Worm (Caenorhabditis elegans) whole organism, early embryonic: ENCODE data around the gene Y7A5A.10.

Source experiments
- B0310.2 ChIP-seq: sonication (generic microtip); optimal IDR thresholded peaks from 2 replicates; lab custom pipeline; 2016; ENCODE audit warnings: mild to moderate bottlenecking, missing genetic modification characterization, missing compliant biosample characterization
- F13C5.2 ChIP-seq: sonication (generic microtip); optimal IDR thresholded peaks from 2 replicates; lab custom pipeline; 2017; ENCODE audit warnings: mild to moderate bottlenecking, missing genetic modification characterization, inconsistent platforms, missing compliant biosample characterization
- aly-1 ChIP-seq: sonication (generic microtip); optimal IDR thresholded peaks from 2 replicates; lab custom pipeline; 2016; ENCODE audit warnings: missing genetic modification characterization, missing compliant biosample characterization
- ama-1 ChIP-seq: fragments of 150-350 bp; optimal IDR thresholded peaks from 2 replicates; lab custom pipeline; 2014
- ceh-13 ChIP-seq: fragments of 200-800 bp; sonication (Bioruptor generic); optimal IDR thresholded peaks from 2 replicates; lab custom pipeline; 2018; ENCODE audit warnings: mild to moderate bottlenecking, missing genetic modification characterization, missing compliant biosample characterization
- ceh-36 ChIP-seq: sonication (generic microtip); optimal IDR thresholded peaks from 2 replicates; lab custom pipeline; 2016; ENCODE audit warnings: missing genetic modification characterization, inconsistent platforms, missing compliant biosample characterization
- ets-7 ChIP-seq: sonication (generic microtip); optimal IDR thresholded peaks from 2 replicates; lab custom pipeline; 2016; ENCODE audit warnings: missing genotype, missing genetic modification characterization, missing compliant biosample characterization
- flt-1 ChIP-seq: fragments of 200-800 bp; sonication (Bioruptor generic); IDR thresholded peaks from 2 replicates; pipeline ENCODE4 v1.3.6; 2022; ENCODE audit warnings: missing genetic modification characterization, missing compliant biosample characterization
- hmbx-1 ChIP-seq: sonication (generic microtip); optimal IDR thresholded peaks from 2 replicates; lab custom pipeline; 2016; ENCODE audit warnings: mild to moderate bottlenecking, missing genetic modification characterization, missing compliant biosample characterization
- hmg-4 ChIP-seq: fragments of 200-800 bp; sonication (Bioruptor generic); optimal IDR thresholded peaks from 2 replicates; lab custom pipeline; 2018; ENCODE audit warnings: mild to moderate bottlenecking, missing genetic modification characterization, missing compliant biosample characterization
- hnd-1 ChIP-seq: sonication (generic microtip); optimal IDR thresholded peaks from 2 replicates; lab custom pipeline; 2016; ENCODE audit warnings: missing genetic modification characterization, missing compliant biosample characterization
- pes-1 ChIP-seq: fragments of 200-800 bp; sonication (Bioruptor generic); IDR thresholded peaks from 2 replicates; pipeline ENCODE4 v1.3.6; 2022; ENCODE audit warnings: missing genetic modification reagents, missing genetic modification characterization, missing compliant biosample characterization
- scrt-1 ChIP-seq: fragments of 200-800 bp; sonication (Bioruptor generic); IDR thresholded peaks from 2 replicates; pipeline ENCODE4 v1.3.6; 2022; ENCODE audit warnings: missing genetic modification characterization, missing compliant biosample characterization
- sea-1 ChIP-seq: fragments of 200-800 bp; sonication (Bioruptor generic); conservative IDR thresholded peaks from 2 replicates; pipeline ENCODE4 v1.3.6; 2022; ENCODE audit warnings: missing genetic modification characterization, missing compliant biosample characterization
- tbx-11 ChIP-seq: fragments of 200-800 bp; sonication (Bioruptor generic); IDR thresholded peaks from 2 replicates; pipeline ENCODE4 v1.3.6; 2022; ENCODE audit warnings: missing genetic modification characterization, missing compliant biosample characterization
- tbx-37 ChIP-seq: fragments of 200-800 bp; sonication (Bioruptor generic); conservative IDR thresholded peaks from 2 replicates; pipeline ENCODE4 v1.3.6; 2022; ENCODE audit warnings: missing genetic modification reagents, missing genetic modification characterization, missing compliant biosample characterization
- tra-4 ChIP-seq: sonication (generic microtip); optimal IDR thresholded peaks from 2 replicates; lab custom pipeline; 2017; ENCODE audit warnings: missing genetic modification characterization, missing compliant biosample characterization

Gene Y7A5A.10

DNA sequence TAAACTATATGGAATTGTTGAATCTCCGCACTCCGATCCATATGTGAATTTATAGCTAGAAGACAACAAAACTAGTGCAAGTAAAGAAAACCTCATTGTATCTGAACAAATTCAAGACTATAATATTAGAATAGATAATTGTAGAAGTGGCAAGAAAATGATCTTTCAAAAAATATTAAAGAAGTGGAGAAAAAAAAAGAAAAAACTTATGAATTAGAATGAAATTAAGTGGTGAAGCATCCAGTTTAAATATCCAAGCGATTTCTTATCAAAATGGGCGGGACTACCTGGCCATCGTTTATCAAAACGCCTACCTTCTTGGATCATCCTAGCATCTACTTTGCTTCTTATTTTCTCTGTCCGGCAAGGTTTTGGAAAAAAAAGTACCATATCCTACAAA lies 37.7 kb downstream of the Y7A5A.10 start, which contains the start of gene wrt-4:
wrt-4 (minus strand) TSS at position 101 of the 400 bp plus-strand sequence.
- no peak for TF ChIP-seq hmg-4 (GFP tag; lab: Kevin White, UChicago)
- no peak for TF ChIP-seq hmbx-1 (tag; lab: Kevin White, UChicago)
- TF ChIP-seq flt-1 (GFP tag; lab: Robert Waterston, UW): no peak
- no peak for TF ChIP-seq scrt-1 (GFP tag; lab: Robert Waterston, UW)
- no peak for TF ChIP-seq hnd-1
- no peak for TF ChIP-seq aly-1 (tag; lab: Kevin White, UChicago)
- TF ChIP-seq sea-1 (GFP tag; lab: Robert Waterston, UW): no peak
- TF ChIP-seq ceh-36 (tag; lab: Kevin White, UChicago): no peak
- no peak for TF ChIP-seq tbx-37 (GFP tag; lab: Robert Waterston, UW)
- TF ChIP-seq B0310.2 (tag; lab: Kevin White, UChicago): no peak
- TF ChIP-seq ama-1 (lab: Kevin White, UChicago): no peak
- TF ChIP-seq tbx-11: no peak
- TF ChIP-seq tra-4: no peak
- TF ChIP-seq ets-7 (tag; lab: Kevin White, UChicago): no peak
- TF ChIP-seq F13C5.2 (tag; lab: Kevin White, UChicago): no peak
- no peak for TF ChIP-seq ceh-13 (GFP tag; lab: Kevin White, UChicago)
- TF ChIP-seq pes-1 (GFP tag; lab: Robert Waterston, UW): no peak

DNA sequence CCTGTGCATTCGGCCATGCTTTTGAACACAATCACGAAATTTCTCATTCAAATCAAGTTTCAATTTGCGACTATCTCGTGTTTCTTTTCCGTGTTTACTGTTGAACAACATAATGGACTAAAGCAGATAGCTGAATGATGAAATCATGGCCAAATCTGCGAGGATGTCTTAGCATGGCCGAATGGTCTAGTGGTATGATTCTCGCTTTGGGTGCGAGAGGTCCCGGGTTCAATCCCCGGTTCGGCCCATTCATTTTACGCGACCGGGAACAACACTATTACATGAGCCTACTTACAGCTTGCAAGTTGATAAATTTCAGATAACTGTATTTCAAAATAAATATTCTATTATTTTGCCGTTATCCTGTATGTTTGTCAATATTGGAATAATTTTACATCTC lies 43.6 kb downstream of the Y7A5A.10 start:
- TF ChIP-seq F13C5.2 (tag; lab: Kevin White, UChicago): no peak
- no peak for TF ChIP-seq ama-1 (lab: Kevin White, UChicago)
- TF ChIP-seq scrt-1 (GFP tag; lab: Robert Waterston, UW): no peak
- TF ChIP-seq aly-1 (tag; lab: Kevin White, UChicago): no peak
- TF ChIP-seq ceh-13 (GFP tag; lab: Kevin White, UChicago): no peak
- no peak for TF ChIP-seq tbx-11
- TF ChIP-seq tbx-37 (GFP tag; lab: Robert Waterston, UW): no peak
- no peak for TF ChIP-seq hnd-1
- TF ChIP-seq tra-4: no peak
- no peak for TF ChIP-seq hmbx-1 (tag; lab: Kevin White, UChicago)
- TF ChIP-seq ets-7 (tag; lab: Kevin White, UChicago): no peak
- TF ChIP-seq ceh-36 (tag; lab: Kevin White, UChicago): no peak
- no peak for TF ChIP-seq hmg-4 (GFP tag; lab: Kevin White, UChicago)
- TF ChIP-seq flt-1 (GFP tag; lab: Robert Waterston, UW): no peak
- TF ChIP-seq B0310.2 (tag; lab: Kevin White, UChicago): no peak
- no peak for TF ChIP-seq pes-1 (GFP tag; lab: Robert Waterston, UW)
- no peak for TF ChIP-seq sea-1 (GFP tag; lab: Robert Waterston, UW)

ce11 chrX:15747814-15748213 lies 47.1 kb downstream of the Y7A5A.10 start:
- TF ChIP-seq tra-4: no peak
- no peak for TF ChIP-seq B0310.2 (tag; lab: Kevin White, UChicago)
- TF ChIP-seq tbx-11: no peak
- TF ChIP-seq ceh-36 (tag; lab: Kevin White, UChicago): no peak
- no peak for TF ChIP-seq hmg-4 (GFP tag; lab: Kevin White, UChicago)
- no peak for TF ChIP-seq flt-1 (GFP tag; lab: Robert Waterston, UW)
- no peak for TF ChIP-seq hmbx-1 (tag; lab: Kevin White, UChicago)

DNA sequence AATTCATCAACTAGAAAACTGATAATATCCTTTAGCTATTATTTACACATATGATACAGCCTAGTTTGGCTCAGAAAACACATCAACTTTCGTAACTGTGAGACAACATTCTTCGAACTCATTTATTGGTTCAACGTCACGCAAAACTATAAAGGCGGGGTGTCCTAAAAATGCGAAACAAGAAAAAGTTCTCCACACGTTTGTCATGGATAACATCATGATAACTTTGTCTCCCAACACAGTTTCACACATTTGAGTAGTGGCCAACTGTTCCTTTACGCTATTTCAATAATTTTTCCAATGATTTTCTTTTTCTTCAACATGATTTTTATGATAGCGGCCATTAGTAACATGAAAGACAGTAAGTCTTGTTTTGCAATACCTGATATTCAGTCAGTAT lies 48.2 kb downstream of the Y7A5A.10 start, which contains the start of gene srxa-9:
srxa-9 (plus strand) TSS at position 301 of the 400 bp plus-strand sequence.
- TF ChIP-seq tra-4 (no peak), tbx-11 (no peak), pes-1 (GFP tag; lab: Robert Waterston, UW) (no peak), hnd-1 (no peak), ceh-13 (GFP tag; lab: Kevin White, UChicago) (no peak)
